Worm (Caenorhabditis elegans) whole organism, L4 larva: ENCODE measurements around the gene C44C10.12.

ENCODE experiments used
- F37D6.2 ChIP-seq: sonication (generic microtip); optimal IDR thresholded peaks from 2 replicates; lab custom pipeline; 2016; ENCODE audit warnings: mild to moderate bottlenecking, missing genetic modification characterization, missing compliant biosample characterization
- Y105C5A.15 ChIP-seq: fragments of 200-800 bp; sonication (Bioruptor generic); IDR thresholded peaks from 2 replicates; pipeline ENCODE4 v1.3.6; 2022; ENCODE audit warnings: missing genetic modification characterization, missing compliant biosample characterization
- ZK337.2 ChIP-seq: fragments of 200-800 bp; sonication (Bioruptor generic); IDR thresholded peaks from 2 replicates; pipeline ENCODE4 v1.3.6; 2022; ENCODE audit warnings: missing genetic modification reagents, missing genetic modification characterization, missing compliant biosample characterization
- arid-1 ChIP-seq: fragments of 200-800 bp; sonication (Bioruptor generic); conservative IDR thresholded peaks from 2 replicates; pipeline ENCODE4 v1.3.6; 2022; ENCODE audit warnings: missing genetic modification reagents, missing genetic modification characterization, missing compliant biosample characterization
- ceh-44 ChIP-seq: fragments of 200-800 bp; sonication (Bioruptor generic); IDR thresholded peaks from 2 replicates; pipeline ENCODE4 v1.3.6; 2022; ENCODE audit warnings: missing genetic modification reagents, missing genetic modification characterization, missing compliant biosample characterization
- ceh-62 ChIP-seq: sonication (generic microtip); optimal IDR thresholded peaks from 2 replicates; lab custom pipeline; 2017; ENCODE audit warnings: missing biosample characterization, missing genetic modification characterization
- ces-1 ChIP-seq: fragments of 150-350 bp; sonication (generic microtip); optimal IDR thresholded peaks from 4 replicates; lab custom pipeline; 2014; ENCODE audit warnings: missing biosample characterization, missing genetic modification reagents, missing genetic modification characterization
- cey-2 ChIP-seq: sonication (generic microtip); optimal IDR thresholded peaks from 3 replicates; lab custom pipeline; 2017; ENCODE audit warnings: missing genetic modification characterization, mild to moderate bottlenecking, missing compliant biosample characterization, antibody characterized with exemption, borderline replicate concordance; ENCODE audit not compliant: insufficient read depth
- daf-12 ChIP-seq: fragments of 150-350 bp; optimal IDR thresholded peaks from 2 replicates; lab custom pipeline; 2014; ENCODE audit warnings: missing biosample characterization, missing genetic modification reagents, missing genetic modification characterization
- daf-16 ChIP-seq, 3 experiments: sonication (generic microtip); optimal IDR thresholded peaks; 2 replicates each; lab custom pipeline; 2016 to 2017; ENCODE audit warnings: missing genetic modification characterization in 3 of 3, missing genetic modification reagents in 3 of 3, mild to moderate bottlenecking in 2 of 3, missing compliant biosample characterization in 2 of 3, missing biosample characterization in 1 of 3, moderate library complexity in 1 of 3
- daf-19 ChIP-seq: fragments of 200-800 bp; sonication (Bioruptor generic); conservative IDR thresholded peaks from 2 replicates; pipeline ENCODE4 v1.3.6; 2022; ENCODE audit warnings: missing genetic modification characterization, missing compliant biosample characterization
- dmd-6 ChIP-seq: fragments of 200-800 bp; sonication (Bioruptor generic); IDR thresholded peaks from 2 replicates; pipeline ENCODE4 v1.3.6; 2022; ENCODE audit warnings: missing genetic modification reagents, missing genetic modification characterization, missing compliant biosample characterization
- dmd-8 ChIP-seq: fragments of 200-800 bp; sonication (Bioruptor generic); IDR thresholded peaks from 2 replicates; pipeline ENCODE4 v1.3.6; 2022; ENCODE audit warnings: missing genetic modification characterization, missing compliant biosample characterization
- dpl-1 ChIP-seq: fragments of 150-350 bp; optimal IDR thresholded peaks from 2 replicates; lab custom pipeline; 2014; ENCODE audit warnings: missing biosample characterization, missing genetic modification reagents, missing genetic modification characterization
- dve-1 ChIP-seq: sonication (generic microtip); optimal IDR thresholded peaks from 2 replicates; lab custom pipeline; 2017; ENCODE audit warnings: antibody characterized with exemption, mild to moderate bottlenecking, missing genetic modification characterization, missing compliant biosample characterization; ENCODE audit not compliant: insufficient read depth
- egl-27 ChIP-seq: sonication (generic microtip); optimal IDR thresholded peaks from 3 replicates; lab custom pipeline; 2017; ENCODE audit warnings: missing biosample characterization, missing genetic modification reagents, missing genetic modification characterization
- gei-8 ChIP-seq: fragments of 200-800 bp; sonication (Bioruptor generic); optimal IDR thresholded peaks from 2 replicates; lab custom pipeline; 2018; ENCODE audit warnings: mild to moderate bottlenecking, missing genetic modification characterization, missing compliant biosample characterization
- hif-1 ChIP-seq, 2 experiments: sonication (generic microtip); optimal IDR thresholded peaks; 2 replicates each; lab custom pipeline; 2016 to 2017; ENCODE audit warnings: missing compliant biosample characterization in 2 of 2, missing genetic modification characterization in 2 of 2, missing genetic modification reagents in 2 of 2, missing genotype in 2 of 2, mild to moderate bottlenecking in 1 of 2
- hlh-11 ChIP-seq: fragments of 200-800 bp; sonication (Bioruptor generic); optimal IDR thresholded peaks from 2 replicates; lab custom pipeline; 2018; ENCODE audit warnings: mild to moderate bottlenecking, missing genetic modification characterization, missing compliant biosample characterization
- lin-1 ChIP-seq: fragments of 200-800 bp; sonication (Bioruptor generic); IDR thresholded peaks from 2 replicates; pipeline ENCODE4 v1.3.6; 2022; ENCODE audit warnings: missing genetic modification reagents, missing genetic modification characterization, missing compliant biosample characterization
- lsy-2 ChIP-seq, 2 experiments: fragments of 150-350 bp in 1 of 2; sonication (generic microtip) in 1 of 2; optimal IDR thresholded peaks; 2 replicates each; lab custom pipeline; 2014 to 2017; ENCODE audit warnings: missing biosample characterization in 2 of 2, missing genetic modification characterization in 2 of 2
- madf-9 ChIP-seq: fragments of 200-800 bp; sonication (Bioruptor generic); conservative IDR thresholded peaks from 2 replicates; pipeline ENCODE4 v1.3.6; 2022; ENCODE audit warnings: missing genetic modification reagents, missing genetic modification characterization, missing compliant biosample characterization
- mdl-1 ChIP-seq, 2 experiments: fragments of 150-350 bp in 1 of 2; sonication (generic microtip) in 1 of 2; optimal IDR thresholded peaks; 2 replicates each; lab custom pipeline; 2014 to 2017; ENCODE audit warnings: missing biosample characterization in 2 of 2, missing genetic modification characterization in 2 of 2
- mep-1 ChIP-seq: fragments of 150-350 bp; sonication (generic microtip); optimal IDR thresholded peaks from 3 replicates; lab custom pipeline; 2014; ENCODE audit warnings: missing biosample characterization, missing genetic modification characterization
- mxl-3 ChIP-seq: fragments of 200-800 bp; sonication (Bioruptor generic); optimal IDR thresholded peaks from 2 replicates; lab custom pipeline; 2018; ENCODE audit warnings: mild to moderate bottlenecking, missing genetic modification characterization, missing compliant biosample characterization
- nhr-10 ChIP-seq: fragments of 150-350 bp; optimal IDR thresholded peaks from 2 replicates; lab custom pipeline; 2014; ENCODE audit warnings: missing biosample characterization, missing genetic modification characterization
- nhr-102 ChIP-seq: sonication (generic microtip); optimal IDR thresholded peaks from 2 replicates; lab custom pipeline; 2016; ENCODE audit warnings: mild to moderate bottlenecking, missing genetic modification characterization, moderate library complexity, missing compliant biosample characterization
- nhr-25 ChIP-seq: sonication (generic microtip); optimal IDR thresholded peaks from 2 replicates; lab custom pipeline; 2017; ENCODE audit warnings: missing genetic modification characterization, mild to moderate bottlenecking, missing compliant biosample characterization, antibody characterized with exemption, moderate library complexity, borderline replicate concordance; ENCODE audit not compliant: insufficient read depth
- nhr-28 ChIP-seq: fragments of 150-350 bp; optimal IDR thresholded peaks from 2 replicates; lab custom pipeline; 2014; ENCODE audit warnings: missing biosample characterization, missing genetic modification characterization
- nhr-41 ChIP-seq: fragments of 200-800 bp; sonication (Bioruptor generic); IDR thresholded peaks from 2 replicates; pipeline ENCODE4 v1.3.6; 2022; ENCODE audit warnings: missing genetic modification reagents, missing genetic modification characterization, missing compliant biosample characterization
- nhr-48 ChIP-seq: sonication (generic microtip); optimal IDR thresholded peaks from 2 replicates; lab custom pipeline; 2016; ENCODE audit warnings: mild to moderate bottlenecking, missing genetic modification characterization, missing compliant biosample characterization
- nhr-6 ChIP-seq: fragments of 150-350 bp; optimal IDR thresholded peaks from 2 replicates; lab custom pipeline; 2014; ENCODE audit warnings: missing biosample characterization, missing genetic modification characterization
- nhr-77 ChIP-seq: fragments of 150-350 bp; optimal IDR thresholded peaks from 2 replicates; lab custom pipeline; 2014; ENCODE audit warnings: missing biosample characterization, missing genetic modification characterization
- php-3 ChIP-seq: fragments of 200-800 bp; sonication (Bioruptor generic); IDR thresholded peaks from 2 replicates; pipeline ENCODE4 v1.3.6; 2022; ENCODE audit warnings: missing genetic modification reagents, missing genetic modification characterization, missing compliant biosample characterization
- pqm-1 ChIP-seq: sonication (generic microtip); optimal IDR thresholded peaks from 2 replicates; lab custom pipeline; 2017; ENCODE audit warnings: missing biosample characterization, missing genetic modification characterization
- saeg-2 ChIP-seq: fragments of 200-800 bp; sonication (Bioruptor generic); IDR thresholded peaks from 2 replicates; pipeline ENCODE4 v1.3.6; 2022; ENCODE audit warnings: missing genetic modification reagents, missing genetic modification characterization, missing compliant biosample characterization
- unc-62 ChIP-seq, 3 experiments: fragments of 150-350 bp in 1 of 3; sonication (generic microtip); optimal IDR thresholded peaks in 2 of 3; peaks in 1 of 3; 1 replicate in 1 of 3; 2 replicates in 2 of 3; lab custom pipeline; 2014 to 2017; ENCODE audit warnings: missing biosample characterization in 3 of 3, missing genetic modification characterization in 3 of 3, missing genetic modification reagents in 3 of 3, missing genotype in 1 of 3
- vab-7 ChIP-seq: fragments of 200-800 bp; sonication (Bioruptor generic); IDR thresholded peaks from 2 replicates; pipeline ENCODE4 v1.3.6; 2022; ENCODE audit warnings: missing genetic modification reagents, missing genetic modification characterization, missing compliant biosample characterization
- zfp-2 ChIP-seq: sonication (generic microtip); optimal IDR thresholded peaks from 2 replicates; lab custom pipeline; 2016; ENCODE audit warnings: mild to moderate bottlenecking, missing genetic modification characterization, missing compliant biosample characterization
- zfp-3 ChIP-seq: fragments of 200-800 bp; sonication (Bioruptor generic); conservative IDR thresholded peaks from 2 replicates; pipeline ENCODE4 v1.3.6; 2022; ENCODE audit warnings: missing genetic modification reagents, missing genetic modification characterization, missing compliant biosample characterization
- zip-2 ChIP-seq: fragments of 150-350 bp; optimal IDR thresholded peaks from 2 replicates; lab custom pipeline; 2014; ENCODE audit warnings: missing biosample characterization, missing genetic modification characterization
- ztf-11 ChIP-seq: fragments of 150-350 bp; optimal IDR thresholded peaks from 2 replicates; lab custom pipeline; 2014; ENCODE audit warnings: missing biosample characterization, missing genetic modification characterization
- ztf-7 ChIP-seq: fragments of 150-350 bp; optimal IDR thresholded peaks from 2 replicates; lab custom pipeline; 2014; ENCODE audit warnings: missing biosample characterization, missing genetic modification characterization

Gene C44C10.12

DNA sequence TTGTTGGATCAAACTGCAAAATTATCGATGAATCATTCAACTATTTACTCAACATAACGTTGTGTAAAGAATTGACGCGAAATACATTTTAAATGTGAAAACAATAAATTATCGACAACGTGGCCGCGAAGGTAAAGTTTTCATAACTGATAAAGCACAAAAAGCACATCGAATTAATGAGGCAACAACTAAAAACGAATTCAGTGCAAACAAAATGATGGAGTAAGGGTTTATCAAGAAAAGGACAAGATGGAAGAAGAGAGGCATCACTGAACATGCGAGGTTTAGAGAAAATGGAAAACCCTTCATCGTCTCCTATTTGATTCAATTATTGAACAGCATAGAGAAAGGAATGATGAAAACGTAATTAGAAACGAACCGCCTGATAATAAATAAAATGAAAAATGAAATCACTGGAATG is 27.0 kb downstream of the C44C10.12 start, which contains the start of gene D1053.4:
Gene D1053.4, minus strand, starts transcription at position 20 of the 421 bp plus-strand sequence.
- TF ChIP-seq unc-62 (GFP tag; optimal IDR thresholded peaks at IDR 0.05 in 1 of 2; lab: Kevin White, UChicago) = peak in 1 of 2 experiments; percentile 21
- TF ChIP-seq unc-62 (tag; optimal IDR thresholded peaks at IDR 0.05; lab: Kevin White, UChicago) = no peak
- TF ChIP-seq vab-7 (GFP tag; lab: Robert Waterston, UW) = no peak
- TF ChIP-seq lsy-2 (tag; optimal IDR thresholded peaks at IDR 0.05; lab: Kevin White, UChicago) = no peak
- no peak for TF ChIP-seq daf-16 (GFP tag; optimal IDR thresholded peaks at IDR 0.05; lab: Kevin White, UChicago)
- peak; percentile 98 for TF ChIP-seq daf-16 (tag; optimal IDR thresholded peaks at IDR 0.05; lab: Kevin White, UChicago)
- TF ChIP-seq Y105C5A.15 (GFP tag; lab: Robert Waterston, UW) = no peak
- no peak for TF ChIP-seq daf-12 (tag; lab: Kevin White, UChicago)
- TF ChIP-seq nhr-28 (tag; lab: Kevin White, UChicago) = peak; percentile 90
- peak; percentile 61 for TF ChIP-seq hlh-11 (tag; lab: Kevin White, UChicago)
- TF ChIP-seq egl-27 (tag; lab: Kevin White, UChicago) = no peak
- peak in 1 of 2 experiments; percentile 69 for TF ChIP-seq mdl-1 (tag; optimal IDR thresholded peaks at IDR 0.05; lab: Kevin White, UChicago)
- no peak for TF ChIP-seq ztf-11 (tag; lab: Kevin White, UChicago)
- TF ChIP-seq php-3 (GFP tag; lab: Robert Waterston, UW) = 0 out of 2 replicates have a peak, but pooled peaks have one; percentile 44
- peak; percentile 69 for TF ChIP-seq ces-1 (GFP tag; lab: Kevin White, UChicago)
- TF ChIP-seq nhr-41 (GFP tag; lab: Robert Waterston, UW) = no peak
- peak; percentile 12 for TF ChIP-seq mxl-3 (GFP tag; lab: Kevin White, UChicago)
- peak; percentile 54 for TF ChIP-seq dve-1 (tag; lab: Kevin White, UChicago)
- peak; percentile 69 for TF ChIP-seq pqm-1 (tag; lab: Kevin White, UChicago)
- no peak for TF ChIP-seq ceh-44 (GFP tag; lab: Robert Waterston, UW)
- TF ChIP-seq daf-19 (GFP tag; lab: Robert Waterston, UW) = no peak
- peak; percentile 55 for TF ChIP-seq mep-1

DNA sequence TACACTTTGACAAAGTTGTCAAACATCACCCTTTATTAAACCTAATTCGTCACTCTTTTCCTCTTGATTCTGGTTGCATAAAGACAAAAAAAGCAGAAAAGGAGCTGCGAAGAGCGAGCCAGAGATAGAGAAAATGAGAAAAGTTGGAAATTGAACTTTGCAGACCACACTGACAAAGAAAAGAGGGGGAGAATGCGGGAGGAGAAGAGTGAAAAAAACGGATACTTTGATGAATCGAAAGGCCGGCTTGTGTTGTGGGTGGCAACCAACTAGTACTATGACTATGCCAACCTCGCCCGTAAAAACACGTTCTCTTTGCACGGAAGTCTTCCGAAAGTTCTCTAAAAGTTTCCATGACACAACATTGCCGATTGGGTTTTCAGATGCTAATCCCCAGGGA is 28.9 kb downstream of the C44C10.12 start:
- TF ChIP-seq F37D6.2 (tag; lab: Kevin White, UChicago) (no peak), unc-62 (GFP tag; optimal IDR thresholded peaks at IDR 0.05 in 1 of 2; lab: Kevin White, UChicago) (peak in 1 of 2 experiments; percentile 81), unc-62 (tag; optimal IDR thresholded peaks at IDR 0.05; lab: Kevin White, UChicago) (no peak)

DNA sequence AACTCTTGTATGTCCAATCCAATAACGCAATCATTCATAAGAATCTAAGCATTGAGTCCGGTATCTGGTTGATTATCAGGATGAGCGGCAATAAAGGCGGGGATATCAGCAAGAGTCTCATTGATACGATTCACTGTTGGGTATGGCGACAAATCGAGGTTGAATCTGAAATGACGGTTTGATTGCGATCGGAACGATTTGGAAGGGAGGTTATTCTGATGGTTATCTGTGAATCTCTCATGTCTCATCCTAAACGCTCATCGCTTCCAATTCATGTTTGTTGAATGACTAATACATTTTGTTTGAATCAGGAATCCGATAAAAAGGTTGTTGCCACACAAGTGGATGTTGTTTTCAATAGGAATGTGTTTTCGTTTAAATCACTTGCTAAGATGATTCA is 29.7 kb downstream of the C44C10.12 start:
- TF ChIP-seq nhr-10 (tag; lab: Kevin White, UChicago) (no peak), dmd-8 (no peak), unc-62 (GFP tag; optimal IDR thresholded peaks at IDR 0.05 in 1 of 2; lab: Kevin White, UChicago) (peak in 1 of 2 experiments; percentile 69), unc-62 (tag; optimal IDR thresholded peaks at IDR 0.05; lab: Kevin White, UChicago) (no peak), zfp-2 (tag; lab: Kevin White, UChicago) (no peak), ZK337.2 (GFP tag; lab: Robert Waterston, UW) (no peak)

DNA sequence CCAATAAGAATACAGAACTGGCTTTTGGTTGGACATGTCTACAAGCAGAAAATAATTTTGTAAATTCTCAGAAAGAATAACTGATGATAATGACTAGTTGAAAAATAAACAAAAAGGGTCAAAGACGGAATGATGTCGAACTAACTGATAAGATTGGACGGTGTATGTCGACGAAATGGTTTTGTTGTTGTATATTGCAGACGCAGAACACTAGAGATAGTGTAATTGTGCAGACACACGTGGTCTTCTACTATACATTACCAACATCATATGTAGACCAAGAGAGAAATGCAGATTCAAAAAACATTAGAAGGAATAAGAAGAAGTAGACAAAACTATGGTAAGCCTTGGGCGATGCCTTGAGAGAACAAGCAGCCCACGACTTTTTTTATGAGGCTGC is 31.0 kb downstream of the C44C10.12 start, which contains the start of the genes gst-42 and D1053.2:
Gene gst-42, minus strand, starts transcription at position 176 of the 400 bp plus-strand sequence.
Gene D1053.2, plus strand, starts transcription at position 391 of the 400 bp plus-strand sequence.
- TF ChIP-seq ceh-62 = no peak
- peak; percentile 33 for TF ChIP-seq ztf-7 (tag; lab: Kevin White, UChicago)
- TF ChIP-seq mep-1 = peak; percentile 54
- TF ChIP-seq ZK337.2 (GFP tag; lab: Robert Waterston, UW) = no peak
- TF ChIP-seq nhr-6 (tag; lab: Kevin White, UChicago) = peak; percentile 56
- TF ChIP-seq nhr-102 (tag; lab: Kevin White, UChicago) = peak; percentile 78
- no peak for TF ChIP-seq saeg-2 (GFP tag; lab: Robert Waterston, UW)
- peak; percentile 54 for TF ChIP-seq cey-2 (tag; lab: Kevin White, UChicago)
- no peak for TF ChIP-seq gei-8
- TF ChIP-seq nhr-48 = peak; percentile 66
- peak; percentile 86 for TF ChIP-seq nhr-77 (tag; lab: Kevin White, UChicago)
- no peak for TF ChIP-seq zfp-3
- no peak for TF ChIP-seq nhr-25 (tag; lab: Kevin White, UChicago)
- no peak for TF ChIP-seq dpl-1 (GFP tag; lab: Kevin White, UChicago)
- no peak for TF ChIP-seq madf-9 (GFP tag; lab: Robert Waterston, UW)
- TF ChIP-seq lin-1 (GFP tag; lab: Robert Waterston, UW) = peak; percentile 53; the same call in 1 of the 2 replicates
- TF ChIP-seq zip-2 (tag; lab: Kevin White, UChicago) = no peak
- TF ChIP-seq arid-1 (GFP tag; lab: Robert Waterston, UW) = no peak
- TF ChIP-seq dmd-8 = no peak
- TF ChIP-seq hif-1 (tag; optimal IDR thresholded peaks at IDR 0.05; lab: Kevin White, UChicago) = no peak
- TF ChIP-seq dmd-6 (GFP tag; lab: Robert Waterston, UW) = peak; percentile 95
- TF ChIP-seq nhr-10 (tag; lab: Kevin White, UChicago) = peak; percentile 62
